Worm (Caenorhabditis elegans): ENCODE results near the gene clec-250.
A peak's percentile ranks its signal among the peaks of the same experiment; 100 is the strongest.

The clec-250 gene

DNA sequence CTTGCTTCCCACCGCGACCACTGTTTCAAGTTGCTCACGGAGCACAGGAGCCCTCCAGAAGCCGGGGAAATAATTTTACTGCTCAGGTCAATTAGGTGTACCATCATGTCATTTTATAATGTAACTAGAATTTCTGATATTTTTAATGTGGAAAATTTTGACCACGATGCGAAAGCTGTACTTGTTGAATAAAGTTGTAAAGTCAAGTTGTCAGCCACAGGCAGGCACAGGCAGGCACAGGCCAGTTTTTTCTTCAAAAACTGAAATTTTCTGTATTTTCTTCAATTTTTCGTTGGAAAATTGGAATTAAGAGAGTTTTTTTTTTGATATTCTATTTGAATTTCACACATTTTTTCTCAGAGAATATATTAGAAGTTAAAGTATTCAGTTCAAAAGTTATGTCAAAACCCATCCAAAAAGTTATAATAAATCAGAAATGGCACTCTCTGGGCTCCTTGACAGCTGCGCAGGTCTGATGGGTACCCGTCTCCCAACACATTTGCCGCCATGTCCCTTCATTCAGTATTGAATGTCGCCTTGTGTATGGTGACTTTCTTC is 35.9 kb downstream of the clec-250 start, which contains the start of gene Y17D7C.1:
Y17D7C.1 (plus strand) TSS at position 508 of the 558 bp plus-strand sequence.
- TF ChIP-seq hlh-1 (tag; optimal IDR thresholded peaks at IDR 0.05) (peak; percentile 26), ceh-83 (GFP tag; optimal IDR thresholded peaks at IDR 0.05) (no peak)

DNA sequence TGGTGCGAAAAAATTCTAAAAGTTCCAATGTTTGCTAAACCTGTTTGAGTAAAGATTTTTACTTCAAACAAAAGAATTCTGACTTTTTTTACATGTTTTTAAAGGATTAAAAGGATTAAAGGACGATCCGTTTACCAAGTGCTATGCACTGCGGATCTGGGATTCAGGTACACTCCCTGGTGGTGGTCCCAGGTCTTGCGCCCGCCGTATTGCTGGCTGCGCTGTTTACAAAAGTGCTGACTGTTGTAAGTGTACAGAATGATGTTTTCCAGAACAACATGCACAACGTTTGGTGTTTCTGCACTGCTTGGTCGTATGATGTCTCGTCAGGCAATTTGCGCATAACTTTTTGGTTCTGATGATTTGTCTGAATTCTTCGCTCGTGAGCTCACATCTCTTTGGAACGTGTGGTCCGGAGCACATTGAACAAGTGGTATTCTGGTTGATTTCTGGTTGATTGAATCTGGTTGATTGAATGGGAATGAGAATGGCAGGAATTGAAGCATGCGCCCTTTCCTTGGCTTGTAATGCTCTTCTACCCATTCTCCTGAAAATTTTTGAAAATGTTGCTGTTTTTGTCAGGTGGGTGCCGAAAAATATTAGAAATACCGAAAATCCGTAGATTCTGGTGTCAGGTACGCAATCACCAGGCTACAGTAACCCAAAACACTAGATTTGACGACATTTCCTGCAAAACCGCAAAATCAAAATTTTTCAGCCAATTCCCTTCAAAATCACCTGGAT is 36.5 kb downstream of the clec-250 start:
- TF ChIP-seq nhr-237 (tag; optimal IDR thresholded peaks at IDR 0.05) (no peak), flh-1 (GFP tag; optimal IDR thresholded peaks at IDR 0.05) (no peak), nhr-2 (tag; optimal IDR thresholded peaks at IDR 0.05) (no peak), ceh-43 (GFP tag; optimal IDR thresholded peaks at IDR 0.05) (no peak), nhr-76 (tag; optimal IDR thresholded peaks at IDR 0.05) (no peak), lsy-2 (tag; optimal IDR thresholded peaks at IDR 0.05) (no peak), cnd-1 (tag; optimal IDR thresholded peaks at IDR 0.05) (no peak), bed-3 (GFP tag; optimal IDR thresholded peaks at IDR 0.05) (no peak), lin-13 (tag; optimal IDR thresholded peaks at IDR 0.05) (no peak), snpc-4 (tag; optimal IDR thresholded peaks at IDR 0.05) (no peak), nhr-28 (tag; optimal IDR thresholded peaks at IDR 0.05) (no peak), M03D4.4 (tag; optimal IDR thresholded peaks at IDR 0.05) (no peak), ztf-11 (tag; optimal IDR thresholded peaks at IDR 0.05) (no peak)

DNA sequence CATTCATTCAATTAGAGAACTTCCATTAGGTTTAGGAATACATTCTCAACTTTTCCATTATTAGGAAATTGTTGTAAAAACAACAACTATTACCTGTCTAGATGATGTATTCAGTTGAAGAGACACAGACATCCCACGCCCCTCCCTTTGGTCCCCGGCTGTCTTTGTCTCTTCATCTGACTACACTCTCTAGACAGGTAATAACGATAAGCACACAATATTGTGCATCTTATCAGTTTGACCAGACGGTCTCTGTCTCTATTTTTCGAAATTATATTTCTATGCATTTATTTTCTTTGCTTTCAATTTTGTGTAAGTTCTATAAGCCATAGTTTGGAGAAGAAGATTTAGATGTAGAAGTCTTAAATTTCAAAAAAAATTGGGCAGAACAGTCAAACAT is 40.7 kb downstream of the clec-250 start, which contains the start of gene Y69H2.9:
Y69H2.9 (plus strand) TSS at position 233 of the 400 bp plus-strand sequence.
- TF ChIP-seq flh-1 (GFP tag; optimal IDR thresholded peaks at IDR 0.05): no peak
- TF ChIP-seq lsy-2 (tag; optimal IDR thresholded peaks at IDR 0.05): no peak
- TF ChIP-seq bed-3 (GFP tag; optimal IDR thresholded peaks at IDR 0.05): no peak
- TF ChIP-seq zip-8 (tag; optimal IDR thresholded peaks at IDR 0.05): no peak
- TF ChIP-seq blmp-1 (tag; optimal IDR thresholded peaks at IDR 0.05): no peak
- no peak for TF ChIP-seq drap-1 (GFP tag; optimal IDR thresholded peaks at IDR 0.05)
- no peak for TF ChIP-seq ham-2 (GFP tag; optimal IDR thresholded peaks at IDR 0.05)
- no peak for TF ChIP-seq lin-13 (tag; optimal IDR thresholded peaks at IDR 0.05)
- no peak for TF ChIP-seq nhr-28 (tag; optimal IDR thresholded peaks at IDR 0.05)
- no peak for TF ChIP-seq mab-5 (tag; optimal IDR thresholded peaks at IDR 0.05)
- TF ChIP-seq snpc-4 (tag; optimal IDR thresholded peaks at IDR 0.05): no peak
- no peak for TF ChIP-seq hlh-1 (tag; optimal IDR thresholded peaks at IDR 0.05)
- no peak for TF ChIP-seq nhr-2 (tag; optimal IDR thresholded peaks at IDR 0.05)
- TF ChIP-seq ceh-39 (tag; optimal IDR thresholded peaks at IDR 0.05): no peak
- no peak for TF ChIP-seq unc-62 (GFP tag; optimal IDR thresholded peaks at IDR 0.05)

DNA sequence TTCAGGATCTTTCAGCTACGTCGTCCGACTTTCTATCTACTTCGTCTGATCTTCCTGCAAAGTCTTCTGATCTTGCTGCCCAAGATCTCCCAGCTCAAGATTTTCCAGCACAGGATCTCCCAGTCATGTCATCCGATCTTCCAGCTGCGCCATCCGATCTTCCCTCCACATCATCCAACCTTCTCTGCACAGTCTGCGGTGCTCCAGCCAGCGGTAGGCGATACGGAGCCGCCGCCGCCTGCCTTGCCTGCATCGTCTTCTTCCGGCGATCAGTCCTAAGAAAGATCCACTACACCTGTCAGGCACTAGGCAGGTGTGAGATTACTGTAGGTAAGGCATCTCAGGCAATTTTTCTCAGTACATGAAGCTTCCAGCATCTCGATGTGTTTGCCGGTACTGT is 42.7 kb downstream of the clec-250 start, which contains the start of gene nhr-241:
nhr-241 (plus strand) TSS at position 126 of the 400 bp plus-strand sequence.
- TF ChIP-seq ham-2 (GFP tag; optimal IDR thresholded peaks at IDR 0.05) (no peak), nhr-12 (tag; optimal IDR thresholded peaks at IDR 0.05) (no peak), hlh-1 (tag; optimal IDR thresholded peaks at IDR 0.05) (no peak), nhr-237 (tag; optimal IDR thresholded peaks at IDR 0.05) (no peak), tbx-8 (GFP tag; optimal IDR thresholded peaks at IDR 0.05) (no peak), ztf-11 (tag; optimal IDR thresholded peaks at IDR 0.05) (no peak), blmp-1 (tag; optimal IDR thresholded peaks at IDR 0.05) (no peak), sptf-1 (tag; optimal IDR thresholded peaks at IDR 0.05) (no peak), ces-1 (GFP tag; optimal IDR thresholded peaks at IDR 0.05) (no peak), elt-3 (tag; optimal IDR thresholded peaks at IDR 0.05) (no peak), nhr-28 (tag; optimal IDR thresholded peaks at IDR 0.05) (no peak)

DNA sequence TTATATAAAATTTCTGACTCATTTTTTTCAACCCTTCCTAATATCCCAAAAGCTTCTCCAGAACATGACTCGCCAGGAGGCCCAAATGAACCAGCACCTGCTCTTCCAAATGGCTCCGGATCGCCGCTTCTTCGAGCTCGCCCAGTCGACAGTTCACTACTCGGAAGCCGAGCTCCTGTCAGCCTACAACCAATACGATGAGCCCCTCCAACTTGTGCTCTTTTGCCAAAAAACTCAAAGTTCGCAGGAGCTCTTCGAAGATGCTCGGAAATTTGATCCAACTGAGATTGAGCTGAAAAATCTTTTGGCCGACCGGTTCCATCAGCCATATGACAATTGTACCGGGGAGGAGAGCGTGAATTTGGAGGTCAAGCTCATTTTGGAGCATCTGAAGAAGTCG is 46.5 kb downstream of the clec-250 start:
- TF ChIP-seq sem-2 (GFP tag; optimal IDR thresholded peaks at IDR 0.05): no peak
- TF ChIP-seq elt-3 (tag; optimal IDR thresholded peaks at IDR 0.05): no peak
- no peak for TF ChIP-seq drap-1 (GFP tag; optimal IDR thresholded peaks at IDR 0.05)
- no peak for TF ChIP-seq pha-4 (tag; optimal IDR thresholded peaks at IDR 0.05)
- TF ChIP-seq cnd-1 (tag; optimal IDR thresholded peaks at IDR 0.05): no peak
- no peak for TF ChIP-seq nhr-237 (tag; optimal IDR thresholded peaks at IDR 0.05)
- no peak for TF ChIP-seq ces-1 (GFP tag; optimal IDR thresholded peaks at IDR 0.05)
- no peak for TF ChIP-seq mls-2 (tag; optimal IDR thresholded peaks at IDR 0.05)
- TF ChIP-seq lsy-2 (tag; optimal IDR thresholded peaks at IDR 0.05): no peak
- no peak for TF ChIP-seq nhr-2 (tag; optimal IDR thresholded peaks at IDR 0.05)
- no peak for TF ChIP-seq nhr-76 (tag; optimal IDR thresholded peaks at IDR 0.05)
- no peak for TF ChIP-seq unc-120 (tag; optimal IDR thresholded peaks at IDR 0.05; ENCODE audit: poor library complexity, severe bottlenecking)
- TF ChIP-seq nhr-28 (tag; optimal IDR thresholded peaks at IDR 0.05): no peak
- TF ChIP-seq ceh-39 (tag; optimal IDR thresholded peaks at IDR 0.05): no peak
- no peak for TF ChIP-seq blmp-1 (tag; optimal IDR thresholded peaks at IDR 0.05)
- TF ChIP-seq snpc-4 (tag; optimal IDR thresholded peaks at IDR 0.05): no peak
- TF ChIP-seq ztf-11 (tag; optimal IDR thresholded peaks at IDR 0.05): no peak
- no peak for TF ChIP-seq nhr-12 (tag; optimal IDR thresholded peaks at IDR 0.05)

Data from whole organism, mixed stage, embryonic.